1 fruit fly cellular context compared by ENCODE assay signal in genomic region chr3L:5288118-5288517, dm6.
A peak's percentile ranks its signal among the peaks of the same experiment; 100 is the strongest.
TF ChIP-seq lines count a peak whose summit lies in the region.

No protein-coding gene starts in this region.

TF ChIP-seq in whole organism, embryonic, 481 proteins besides CTCF, POLR2A, EP300 and RAD21 (continued from another document and continues in another):
- TF ChIP-seq row (GFP tag; IDR thresholded peaks at IDR 0.05; lab: Robert Waterston, UW): peak; percentile 77
- no peak for TF ChIP-seq Ssrp (tag; optimal IDR thresholded peaks at IDR 0.05; lab: Kevin White, UChicago)
- TF ChIP-seq CG7987 (GFP tag; optimal IDR thresholded peaks at IDR 0.05; lab: Kevin White, UChicago): no peak
- TF ChIP-seq CG6175 (GFP tag; IDR thresholded peaks at IDR 0.05; lab: Robert Waterston, UW): no peak
- TF ChIP-seq CG6791 (GFP tag; IDR thresholded peaks at IDR 0.05; lab: Robert Waterston, UW; ENCODE audit: partially characterized antibody): no peak
- TF ChIP-seq chif (GFP tag; optimal IDR thresholded peaks at IDR 0.05; lab: Kevin White, UChicago): no peak
- peak; percentile 50 for TF ChIP-seq CG15514 (GFP tag; optimal IDR thresholded peaks at IDR 0.05; lab: Kevin White, UChicago)
- TF ChIP-seq CG13296 (GFP tag; optimal IDR thresholded peaks at IDR 0.05; lab: Kevin White, UChicago): no peak
- no peak for TF ChIP-seq BEAF-32 (GFP tag; optimal IDR thresholded peaks at IDR 0.05; lab: Kevin White, UChicago)
- peak; percentile 18 for TF ChIP-seq CG12155 (GFP tag; optimal IDR thresholded peaks at IDR 0.05; lab: Kevin White, UChicago)
- peak; percentile 69 for TF ChIP-seq dmrt99B (tag; optimal IDR thresholded peaks at IDR 0.05; lab: Kevin White, UChicago)
- TF ChIP-seq Poxn (GFP tag; IDR thresholded peaks at IDR 0.05; lab: Robert Waterston, UW): no peak
- TF ChIP-seq CG11504 (tag; optimal IDR thresholded peaks at IDR 0.05; lab: Kevin White, UChicago): peak; percentile 84
- peak in 1 of 2 experiments; percentile 41 for TF ChIP-seq dpn (GFP tag; optimal IDR thresholded peaks at IDR 0.05; lab: Kevin White, UChicago)
- TF ChIP-seq GATAe (GFP tag; conservative IDR thresholded peaks at IDR 0.05; lab: Robert Waterston, UW): no peak
- no peak for TF ChIP-seq stwl (tag; optimal IDR thresholded peaks at IDR 0.05; lab: Kevin White, UChicago)
- no peak for TF ChIP-seq slou (GFP tag; optimal IDR thresholded peaks at IDR 0.05; lab: Kevin White, UChicago)
- peak; percentile 75 for TF ChIP-seq Atf6 (GFP tag; IDR thresholded peaks at IDR 0.05; lab: Robert Waterston, UW)
- TF ChIP-seq Ets97D (GFP tag; optimal IDR thresholded peaks at IDR 0.05; lab: Kevin White, UChicago): no peak
- TF ChIP-seq Hmx (GFP tag; optimal IDR thresholded peaks at IDR 0.05; lab: Kevin White, UChicago): no peak
- no peak for TF ChIP-seq CG17612 (GFP tag; IDR thresholded peaks at IDR 0.05; lab: Robert Waterston, UW)
- no peak for TF ChIP-seq CG12769 (tag; optimal IDR thresholded peaks at IDR 0.05; lab: Kevin White, UChicago)
- TF ChIP-seq scrt (GFP tag; optimal IDR thresholded peaks at IDR 0.05; lab: Kevin White, UChicago): peak; percentile 33
- TF ChIP-seq CG1233 (GFP tag; optimal IDR thresholded peaks at IDR 0.05; lab: Kevin White, UChicago): no peak
- peak; percentile 40 for TF ChIP-seq HmgZ (tag; optimal IDR thresholded peaks at IDR 0.05; lab: Kevin White, UChicago)
- no peak for TF ChIP-seq croc (GFP tag; conservative IDR thresholded peaks at IDR 0.05; lab: Robert Waterston, UW)
- no peak for TF ChIP-seq maf-S (GFP tag; optimal IDR thresholded peaks at IDR 0.05; lab: Kevin White, UChicago)
- no peak for TF ChIP-seq CG7745 (tag; optimal IDR thresholded peaks at IDR 0.05; lab: Kevin White, UChicago)
- no peak for TF ChIP-seq CG4617 (GFP tag; optimal IDR thresholded peaks at IDR 0.05; lab: Kevin White, UChicago; ENCODE audit: borderline replicate concordance)
- TF ChIP-seq fd102C (GFP tag; optimal IDR thresholded peaks at IDR 0.05; lab: Kevin White, UChicago): no peak
- no peak for TF ChIP-seq dimm (GFP tag; IDR thresholded peaks at IDR 0.05; lab: Robert Waterston, UW)
- TF ChIP-seq crol (GFP tag; IDR thresholded peaks at IDR 0.05; lab: Robert Waterston, UW): no peak
- no peak for TF ChIP-seq Atf3 (GFP tag; optimal IDR thresholded peaks at IDR 0.05; lab: Kevin White, UChicago)
- no peak for TF ChIP-seq btn (GFP tag; optimal IDR thresholded peaks at IDR 0.05; lab: Kevin White, UChicago)
- TF ChIP-seq Scr (GFP tag; IDR thresholded peaks at IDR 0.05; lab: Robert Waterston, UW; ENCODE audit: partially characterized antibody): no peak
- no peak for TF ChIP-seq usp (GFP tag; optimal IDR thresholded peaks at IDR 0.05; lab: Kevin White, UChicago)
- peak; percentile 66 for TF ChIP-seq CG7556 (GFP tag; optimal IDR thresholded peaks at IDR 0.05; lab: Kevin White, UChicago)
- TF ChIP-seq CG15073 (GFP tag; optimal IDR thresholded peaks at IDR 0.05; lab: Kevin White, UChicago): no peak
- TF ChIP-seq dati (GFP tag; IDR thresholded peaks at IDR 0.05; lab: Robert Waterston, UW): no peak
- peak; percentile 77 for TF ChIP-seq Blimp-1 (GFP tag; optimal IDR thresholded peaks at IDR 0.05; lab: Kevin White, UChicago)
- peak; percentile 60 for TF ChIP-seq CG15269 (tag; optimal IDR thresholded peaks at IDR 0.05; lab: Kevin White, UChicago)
- peak; percentile 43 for TF ChIP-seq cwo (GFP tag; optimal IDR thresholded peaks at IDR 0.05; lab: Kevin White, UChicago)
- no peak for TF ChIP-seq lov (optimal IDR thresholded peaks at IDR 0.05; lab: Kevin White, UChicago)
- no peak for TF ChIP-seq lov (GFP tag; IDR thresholded peaks at IDR 0.05; lab: Robert Waterston, UW)
- TF ChIP-seq ap (GFP tag; IDR thresholded peaks at IDR 0.05; lab: Robert Waterston, UW): peak; percentile 39; the same call in 1 of the 2 replicates
- no peak for TF ChIP-seq CG4282 (GFP tag; optimal IDR thresholded peaks at IDR 0.05; lab: Kevin White, UChicago)
- TF ChIP-seq CG9817 (tag; optimal IDR thresholded peaks at IDR 0.05; lab: Kevin White, UChicago): peak; percentile 59
- no peak for TF ChIP-seq Side (GFP tag; optimal IDR thresholded peaks at IDR 0.05; lab: Kevin White, UChicago)
- no peak for TF ChIP-seq schlank (tag; optimal IDR thresholded peaks at IDR 0.05; lab: Kevin White, UChicago)
- 0 out of 2 replicates have a peak, but pooled peaks have one; percentile 14 for TF ChIP-seq ssp (GFP tag; IDR thresholded peaks at IDR 0.05; lab: Robert Waterston, UW)
- no peak for TF ChIP-seq grn (GFP tag; optimal IDR thresholded peaks at IDR 0.05; lab: Kevin White, UChicago)
- TF ChIP-seq CG17361 (GFP tag; IDR thresholded peaks at IDR 0.05; lab: Robert Waterston, UW): peak; percentile 53; the same call in 2 of the 3 replicates
- TF ChIP-seq MTF-1 (GFP tag; optimal IDR thresholded peaks at IDR 0.05; lab: Kevin White, UChicago; ENCODE audit: borderline replicate concordance): no peak
- TF ChIP-seq ind (GFP tag; optimal IDR thresholded peaks at IDR 0.05; lab: Kevin White, UChicago): peak; percentile 61
- TF ChIP-seq bab2 (GFP tag; optimal IDR thresholded peaks at IDR 0.05; lab: Kevin White, UChicago): no peak
- TF ChIP-seq TFAM (GFP tag; optimal IDR thresholded peaks at IDR 0.05; lab: Kevin White, UChicago): no peak
- TF ChIP-seq D19B (GFP tag; optimal IDR thresholded peaks at IDR 0.05; lab: Kevin White, UChicago): no peak
- TF ChIP-seq CG3838 (GFP tag; optimal IDR thresholded peaks at IDR 0.05; lab: Kevin White, UChicago): no peak
- TF ChIP-seq CG11696 (GFP tag; IDR thresholded peaks at IDR 0.05; lab: Robert Waterston, UW): no peak
- no peak for TF ChIP-seq Vsx1 (GFP tag; optimal IDR thresholded peaks at IDR 0.05; lab: Kevin White, UChicago)
- TF ChIP-seq lmd (GFP tag; IDR thresholded peaks at IDR 0.05; lab: Robert Waterston, UW): peak; percentile 40
- TF ChIP-seq Bdp1 (GFP tag; optimal IDR thresholded peaks at IDR 0.05; lab: Kevin White, UChicago): no peak
- TF ChIP-seq CG2120 (GFP tag; optimal IDR thresholded peaks at IDR 0.05; lab: Kevin White, UChicago): peak; percentile 66
- no peak for TF ChIP-seq ac (GFP tag; optimal IDR thresholded peaks at IDR 0.05; lab: Kevin White, UChicago)
- TF ChIP-seq CG3847 (GFP tag; IDR thresholded peaks at IDR 0.05; lab: Robert Waterston, UW): peak; percentile 44
- TF ChIP-seq esg (GFP tag; conservative IDR thresholded peaks at IDR 0.05; lab: Robert Waterston, UW): peak; percentile 52
- TF ChIP-seq en (GFP tag; optimal IDR thresholded peaks at IDR 0.05; lab: Kevin White, UChicago): no peak
- TF ChIP-seq cas (GFP tag; IDR thresholded peaks at IDR 0.05; lab: Robert Waterston, UW): no peak
- TF ChIP-seq az2 (GFP tag; optimal IDR thresholded peaks at IDR 0.05; lab: Kevin White, UChicago): peak; percentile 28
- no peak for TF ChIP-seq CG12744 (GFP tag; optimal IDR thresholded peaks at IDR 0.05; lab: Kevin White, UChicago)
- no peak for TF ChIP-seq CG9215 (GFP tag; IDR thresholded peaks at IDR 0.05; lab: Robert Waterston, UW)
- peak; percentile 54; the same call in 1 of the 2 replicates for TF ChIP-seq Rfx (GFP tag; IDR thresholded peaks at IDR 0.05; lab: Robert Waterston, UW)
- no peak for TF ChIP-seq CG4707 (GFP tag; optimal IDR thresholded peaks at IDR 0.05; lab: Kevin White, UChicago)
- no peak for TF ChIP-seq Six4 (GFP tag; optimal IDR thresholded peaks at IDR 0.05; lab: Kevin White, UChicago)
- no peak for TF ChIP-seq NK7.1 (GFP tag; optimal IDR thresholded peaks at IDR 0.05; lab: Kevin White, UChicago)
- TF ChIP-seq Hr78 (GFP tag; optimal IDR thresholded peaks at IDR 0.05; lab: Kevin White, UChicago): no peak
- no peak for TF ChIP-seq CG10462 (GFP tag; optimal IDR thresholded peaks at IDR 0.05; lab: Kevin White, UChicago)
- TF ChIP-seq CG11560 (tag; IDR thresholded peaks at IDR 0.05; lab: Robert Waterston, UW): peak; percentile 46; the same call in 1 of the 3 replicates
- peak; percentile 20 for TF ChIP-seq CG9437 (GFP tag; optimal IDR thresholded peaks at IDR 0.05; lab: Kevin White, UChicago)
- peak; percentile 61; the same call in 1 of the 2 replicates for TF ChIP-seq ranshi (GFP tag; IDR thresholded peaks at IDR 0.05; lab: Robert Waterston, UW)
- no peak for TF ChIP-seq oc (tag; optimal IDR thresholded peaks at IDR 0.05; lab: Kevin White, UChicago)
- TF ChIP-seq Sin3A (optimal IDR thresholded peaks at IDR 0.05; lab: Kevin White, UChicago): no peak
- 0 out of 2 replicates have a peak, but pooled peaks have one; percentile 10 for TF ChIP-seq CG4730 (GFP tag; IDR thresholded peaks at IDR 0.05; lab: Robert Waterston, UW)
- peak; percentile 73 for TF ChIP-seq slbo (GFP tag; IDR thresholded peaks at IDR 0.05; lab: Robert Waterston, UW)
- TF ChIP-seq CG32767 (GFP tag; IDR thresholded peaks at IDR 0.05; lab: Robert Waterston, UW): peak; percentile 53; the same call in 1 of the 2 replicates
- no peak for TF ChIP-seq danr (GFP tag; IDR thresholded peaks at IDR 0.05; lab: Robert Waterston, UW)
- peak; percentile 17 for TF ChIP-seq CG18619 (GFP tag; optimal IDR thresholded peaks at IDR 0.05; lab: Kevin White, UChicago)
- TF ChIP-seq Taf1 (GFP tag; IDR thresholded peaks at IDR 0.05; lab: Robert Waterston, UW): no peak
- no peak for TF ChIP-seq sima (GFP tag; optimal IDR thresholded peaks at IDR 0.05; lab: Kevin White, UChicago)
- TF ChIP-seq knrl (GFP tag; IDR thresholded peaks at IDR 0.05; lab: Robert Waterston, UW; ENCODE audit: partially characterized antibody): no peak
- no peak for TF ChIP-seq al (GFP tag; IDR thresholded peaks at IDR 0.05; lab: Robert Waterston, UW)
- TF ChIP-seq tx (GFP tag; optimal IDR thresholded peaks at IDR 0.05; lab: Kevin White, UChicago): no peak
- peak; percentile 45 for TF ChIP-seq CG17359 (tag; optimal IDR thresholded peaks at IDR 0.05; lab: Kevin White, UChicago)
- no peak for TF ChIP-seq Dll (GFP tag; IDR thresholded peaks at IDR 0.05; lab: Robert Waterston, UW; ENCODE audit: partially characterized antibody)
- no peak for TF ChIP-seq gt (GFP tag; IDR thresholded peaks at IDR 0.05; lab: Robert Waterston, UW)
- peak; percentile 49 for TF ChIP-seq abd-A (tag; optimal IDR thresholded peaks at IDR 0.05; lab: Kevin White, UChicago)
- no peak for TF ChIP-seq CG11456 (GFP tag; IDR thresholded peaks at IDR 0.05; lab: Robert Waterston, UW)
- TF ChIP-seq trh (GFP tag; optimal IDR thresholded peaks at IDR 0.05; lab: Kevin White, UChicago): no peak
- TF ChIP-seq hb (GFP tag; IDR thresholded peaks at IDR 0.05; lab: Robert Waterston, UW; ENCODE audit: partially characterized antibody): no peak
- no peak for TF ChIP-seq hth (optimal IDR thresholded peaks at IDR 0.05; lab: Kevin White, UChicago)
- TF ChIP-seq caup (GFP tag; optimal IDR thresholded peaks at IDR 0.05; lab: Kevin White, UChicago; ENCODE audit: severe bottlenecking): peak; percentile 52
- 0 out of 3 replicates have a peak, but pooled peaks have one; percentile 39 for TF ChIP-seq CG34422 (GFP tag; IDR thresholded peaks at IDR 0.05; lab: Robert Waterston, UW)
- no peak for TF ChIP-seq vnd (GFP tag; IDR thresholded peaks at IDR 0.05; lab: Robert Waterston, UW; ENCODE audit: partially characterized antibody)
- TF ChIP-seq CG10959 (GFP tag; IDR thresholded peaks at IDR 0.05; lab: Robert Waterston, UW): no peak
- 0 out of 3 replicates have a peak, but pooled peaks have one; percentile 27 for TF ChIP-seq CG14050 (GFP tag; IDR thresholded peaks at IDR 0.05; lab: Robert Waterston, UW)
- TF ChIP-seq stc (GFP tag; IDR thresholded peaks at IDR 0.05; lab: Robert Waterston, UW): no peak
- TF ChIP-seq CG10431 (GFP tag; optimal IDR thresholded peaks at IDR 0.05; lab: Kevin White, UChicago): no peak
- TF ChIP-seq CG2712 (tag; optimal IDR thresholded peaks at IDR 0.05; lab: Kevin White, UChicago): peak; percentile 55
- no peak for TF ChIP-seq CG31224 (GFP tag; IDR thresholded peaks at IDR 0.05; lab: Robert Waterston, UW)
- no peak for TF ChIP-seq Mrtf (GFP tag; IDR thresholded peaks at IDR 0.05; lab: Robert Waterston, UW)
- peak; percentile 14 for TF ChIP-seq org-1 (GFP tag; optimal IDR thresholded peaks at IDR 0.05; lab: Kevin White, UChicago)
- TF ChIP-seq ara (GFP tag; IDR thresholded peaks at IDR 0.05; lab: Robert Waterston, UW): no peak
- peak; percentile 59 for TF ChIP-seq CG10321 (GFP tag; IDR thresholded peaks at IDR 0.05; lab: Robert Waterston, UW)
- TF ChIP-seq MBD-R2 (GFP tag; IDR thresholded peaks at IDR 0.05; lab: Robert Waterston, UW): no peak; the same call in 1 of the 2 replicates
- TF ChIP-seq CG1832 (GFP tag; optimal IDR thresholded peaks at IDR 0.05; lab: Kevin White, UChicago): peak; percentile 14
- no peak for TF ChIP-seq CG8765 (GFP tag; IDR thresholded peaks at IDR 0.05; lab: Robert Waterston, UW)
- peak; percentile 36 for TF ChIP-seq Oli (tag; optimal IDR thresholded peaks at IDR 0.05; lab: Kevin White, UChicago)
- TF ChIP-seq jigr1 (GFP tag; IDR thresholded peaks at IDR 0.05; lab: Robert Waterston, UW): no peak
- no peak for TF ChIP-seq Myb (GFP tag; optimal IDR thresholded peaks at IDR 0.05; lab: Kevin White, UChicago)
- TF ChIP-seq CG31441 (GFP tag; IDR thresholded peaks at IDR 0.05; lab: Robert Waterston, UW): peak; percentile 61
- no peak for TF ChIP-seq cg (GFP tag; optimal IDR thresholded peaks at IDR 0.05; lab: Kevin White, UChicago)
- no peak for TF ChIP-seq ato (GFP tag; IDR thresholded peaks at IDR 0.05; lab: Robert Waterston, UW; ENCODE audit: partially characterized antibody)
- TF ChIP-seq Dad (GFP tag; optimal IDR thresholded peaks at IDR 0.05; lab: Kevin White, UChicago): no peak
- no peak for TF ChIP-seq Tbp (GFP tag; optimal IDR thresholded peaks at IDR 0.05; lab: Kevin White, UChicago)
- TF ChIP-seq CG18476 (GFP tag; optimal IDR thresholded peaks at IDR 0.05; lab: Kevin White, UChicago): peak; percentile 17
- no peak for TF ChIP-seq CG2199 (GFP tag; IDR thresholded peaks at IDR 0.05; lab: Robert Waterston, UW)
- peak; percentile 46 for TF ChIP-seq CG17385 (GFP tag; optimal IDR thresholded peaks at IDR 0.05; lab: Kevin White, UChicago)
- TF ChIP-seq salm (tag; optimal IDR thresholded peaks at IDR 0.05; lab: Kevin White, UChicago): no peak
- no peak for TF ChIP-seq CG3065 (GFP tag; optimal IDR thresholded peaks at IDR 0.05; lab: Kevin White, UChicago)
- no peak; the same call in 1 of the 2 replicates for TF ChIP-seq E2f1 (GFP tag; IDR thresholded peaks at IDR 0.05; lab: Robert Waterston, UW)
- TF ChIP-seq da (GFP tag; optimal IDR thresholded peaks at IDR 0.05; lab: Kevin White, UChicago): no peak
- TF ChIP-seq Max (GFP tag; optimal IDR thresholded peaks at IDR 0.05; lab: Kevin White, UChicago): peak; percentile 35
- no peak for TF ChIP-seq insv (GFP tag; optimal IDR thresholded peaks at IDR 0.05; lab: Kevin White, UChicago)
- TF ChIP-seq vvl (GFP tag; IDR thresholded peaks at IDR 0.05; lab: Robert Waterston, UW): 0 out of 2 replicates have a peak, but pooled peaks have one; percentile 32
- TF ChIP-seq tin (GFP tag; optimal IDR thresholded peaks at IDR 0.05; lab: Kevin White, UChicago): peak; percentile 56
